Worm (Caenorhabditis elegans) whole organism, L1 larva: ENCODE measurements around the gene tut-2.
A peak's percentile ranks its signal among the peaks of the same experiment; 100 is the strongest.

Experiments used
- C04F5.9 ChIP-seq: sonication (generic microtip); optimal IDR thresholded peaks from 2 replicates; lab custom pipeline; 2016; ENCODE audit warnings: missing genetic modification characterization, missing compliant biosample characterization
- C34B4.2 ChIP-seq: sonication (generic microtip); optimal IDR thresholded peaks from 2 replicates; lab custom pipeline; 2017; ENCODE audit warnings: mild to moderate bottlenecking, missing genetic modification characterization, missing compliant biosample characterization
- F16B12.6 ChIP-seq: fragments of 150-350 bp; optimal IDR thresholded peaks from 2 replicates; lab custom pipeline; 2014; ENCODE audit warnings: missing biosample characterization, missing genetic modification characterization
- Y116A8C.19 ChIP-seq: sonication (generic microtip); optimal IDR thresholded peaks from 2 replicates; lab custom pipeline; 2016; ENCODE audit warnings: missing compliant biosample characterization, missing genetic modification characterization, borderline replicate concordance
- alr-1 ChIP-seq: fragments of 200-800 bp; sonication (Bioruptor generic); optimal IDR thresholded peaks from 2 replicates; lab custom pipeline; 2018; ENCODE audit warnings: borderline replicate concordance, mild to moderate bottlenecking, missing genetic modification characterization, missing compliant biosample characterization
- ceh-63 ChIP-seq: fragments of 200-800 bp; sonication (Bioruptor generic); optimal IDR thresholded peaks from 2 replicates; lab custom pipeline; 2018; ENCODE audit warnings: mild to moderate bottlenecking, missing genetic modification characterization, missing compliant biosample characterization
- ceh-8 ChIP-seq: fragments of 200-800 bp; sonication (Bioruptor generic); optimal IDR thresholded peaks from 2 replicates; lab custom pipeline; 2018; ENCODE audit warnings: mild to moderate bottlenecking, missing genetic modification characterization, moderate library complexity, missing compliant biosample characterization
- ceh-82 ChIP-seq, 3 experiments: fragments of 150-350 bp in 1 of 3; sonication (generic microtip) in 2 of 3; optimal IDR thresholded peaks; 2 replicates each; lab custom pipeline; 2014 to 2017; ENCODE audit warnings: missing biosample characterization in 3 of 3, missing genetic modification characterization in 3 of 3
- ceh-88 ChIP-seq: fragments of 200-800 bp; sonication (Bioruptor generic); IDR thresholded peaks from 2 replicates; pipeline ENCODE4 v1.3.6; 2022; ENCODE audit warnings: missing genetic modification characterization, missing compliant biosample characterization
- ceh-90 ChIP-seq: sonication (generic microtip); optimal IDR thresholded peaks from 2 replicates; lab custom pipeline; 2016; ENCODE audit warnings: missing genetic modification characterization, missing compliant biosample characterization
- efl-1 ChIP-seq, 4 experiments: fragments of 150-350 bp; optimal IDR thresholded peaks in 3 of 4; peaks in 1 of 4; 1 replicate in 1 of 4; 2 replicates in 3 of 4; lab custom pipeline; 2014; ENCODE audit warnings: missing biosample characterization in 2 of 4, missing genetic modification characterization in 2 of 4, missing genetic modification reagents in 2 of 4
- egl-27 ChIP-seq, 2 experiments: fragments of 150-350 bp in 1 of 2; sonication (generic microtip); optimal IDR thresholded peaks; 3 replicates each; lab custom pipeline; 2017 to 2018; ENCODE audit warnings: missing biosample characterization in 2 of 2, missing genetic modification characterization in 2 of 2, missing genetic modification reagents in 2 of 2
- elt-2 ChIP-seq: sonication (generic microtip); optimal IDR thresholded peaks from 2 replicates; lab custom pipeline; 2016; ENCODE audit warnings: missing genetic modification characterization, mild to moderate bottlenecking, inconsistent platforms, missing compliant biosample characterization, missing genetic modification reagents
- elt-3 ChIP-seq, 6 experiments: fragments of 150-350 bp in 1 of 6; sonication (generic microtip); optimal IDR thresholded peaks; 2 replicates each; lab custom pipeline; 2017 to 2018; ENCODE audit warnings: missing biosample characterization in 6 of 6, missing genetic modification characterization in 6 of 6, inconsistent platforms in 1 of 6
- fkh-4 ChIP-seq: sonication (generic microtip); optimal IDR thresholded peaks from 2 replicates; lab custom pipeline; 2016; ENCODE audit warnings: missing compliant biosample characterization, missing genetic modification characterization, borderline replicate concordance
- fkh-8 ChIP-seq: sonication (generic microtip); optimal IDR thresholded peaks from 2 replicates; lab custom pipeline; 2016; ENCODE audit warnings: mild to moderate bottlenecking, missing genetic modification characterization, missing compliant biosample characterization
- grh-1 ChIP-seq: fragments of 200-800 bp; sonication (Bioruptor generic); IDR thresholded peaks from 2 replicates; pipeline ENCODE4 v1.3.6; 2022; ENCODE audit warnings: missing genetic modification reagents, missing genetic modification characterization, missing compliant biosample characterization
- hlh-17 ChIP-seq: fragments of 200-800 bp; sonication (Bioruptor generic); optimal IDR thresholded peaks from 2 replicates; lab custom pipeline; 2018; ENCODE audit warnings: missing genetic modification characterization, mild to moderate bottlenecking, missing compliant biosample characterization, moderate library complexity, borderline replicate concordance
- irx-1 ChIP-seq: sonication (generic microtip); optimal IDR thresholded peaks from 2 replicates; lab custom pipeline; 2016; ENCODE audit warnings: missing genetic modification characterization, missing compliant biosample characterization
- jun-1 ChIP-seq: fragments of 150-350 bp; optimal IDR thresholded peaks from 2 replicates; lab custom pipeline; 2014; ENCODE audit warnings: missing biosample characterization, missing genetic modification reagents, missing genetic modification characterization
- lin-13 ChIP-seq: fragments of 150-350 bp; optimal IDR thresholded peaks from 2 replicates; lab custom pipeline; 2014; ENCODE audit warnings: missing biosample characterization, missing genetic modification reagents, missing genetic modification characterization
- lin-14 ChIP-seq: fragments of 200-800 bp; sonication (Bioruptor generic); optimal IDR thresholded peaks from 2 replicates; lab custom pipeline; 2018; ENCODE audit warnings: mild to moderate bottlenecking, missing genetic modification characterization, moderate library complexity, missing compliant biosample characterization
- lin-15B ChIP-seq: fragments of 150-350 bp; sonication (generic microtip); optimal IDR thresholded peaks from 3 replicates; lab custom pipeline; 2014; ENCODE audit warnings: missing biosample characterization, missing genetic modification characterization
- lin-35 ChIP-seq, 2 experiments: fragments of 150-350 bp; optimal IDR thresholded peaks; 2 replicates each; lab custom pipeline; 2014; ENCODE audit warnings: missing biosample characterization in 2 of 2, missing genetic modification characterization in 2 of 2, missing genetic modification reagents in 2 of 2
- lin-39 ChIP-seq: fragments of 150-350 bp; optimal IDR thresholded peaks from 2 replicates; lab custom pipeline; 2014; ENCODE audit warnings: missing biosample characterization, missing genetic modification reagents, missing genetic modification characterization
- lsy-2 ChIP-seq, 2 experiments: fragments of 150-350 bp; optimal IDR thresholded peaks; 2 replicates each; lab custom pipeline; 2014; ENCODE audit warnings: missing biosample characterization in 2 of 2, missing genetic modification characterization in 2 of 2
- mab-9 ChIP-seq: fragments of 200-800 bp; sonication (Bioruptor generic); IDR thresholded peaks from 2 replicates; pipeline ENCODE4 v1.3.6; 2022; ENCODE audit warnings: missing genetic modification reagents, missing genetic modification characterization, missing compliant biosample characterization
- mdl-1 ChIP-seq, 2 experiments: fragments of 150-350 bp; optimal IDR thresholded peaks; 2 replicates each; lab custom pipeline; 2014 to 2017; ENCODE audit warnings: missing biosample characterization in 2 of 2, missing genetic modification characterization in 2 of 2, inconsistent platforms in 1 of 2
- mef-2 ChIP-seq: fragments of 150-350 bp; optimal IDR thresholded peaks from 2 replicates; lab custom pipeline; 2014; ENCODE audit warnings: missing biosample characterization, missing genetic modification characterization
- mep-1 ChIP-seq: fragments of 150-350 bp; optimal IDR thresholded peaks from 2 replicates; lab custom pipeline; 2014; ENCODE audit warnings: missing biosample characterization, missing genetic modification characterization
- nhr-11 ChIP-seq: fragments of 150-350 bp; optimal IDR thresholded peaks from 2 replicates; lab custom pipeline; 2014; ENCODE audit warnings: missing biosample characterization, missing genetic modification characterization
- nhr-19 ChIP-seq: fragments of 200-800 bp; sonication (Bioruptor generic); conservative IDR thresholded peaks from 2 replicates; pipeline ENCODE4 v1.3.6; 2022; ENCODE audit warnings: missing genetic modification characterization, missing compliant biosample characterization
- nhr-20 ChIP-seq: sonication (generic microtip); optimal IDR thresholded peaks from 2 replicates; lab custom pipeline; 2016; ENCODE audit warnings: mild to moderate bottlenecking, missing genetic modification characterization, missing compliant biosample characterization
- nhr-28 ChIP-seq: fragments of 150-350 bp; optimal IDR thresholded peaks from 2 replicates; lab custom pipeline; 2014; ENCODE audit warnings: missing biosample characterization, missing genetic modification characterization
- nhr-47 ChIP-seq: sonication (generic microtip); optimal IDR thresholded peaks from 2 replicates; lab custom pipeline; 2016; ENCODE audit warnings: mild to moderate bottlenecking, missing genetic modification characterization, moderate library complexity, missing compliant biosample characterization
- nhr-71 ChIP-seq: sonication (generic microtip); optimal IDR thresholded peaks from 2 replicates; lab custom pipeline; 2016; ENCODE audit warnings: mild to moderate bottlenecking, missing genetic modification characterization, moderate library complexity, missing compliant biosample characterization
- nhr-76 ChIP-seq: sonication (generic microtip); optimal IDR thresholded peaks from 2 replicates; lab custom pipeline; 2017; ENCODE audit warnings: missing biosample characterization, missing genetic modification characterization
- pax-3 ChIP-seq: fragments of 200-800 bp; sonication (Bioruptor generic); optimal IDR thresholded peaks from 2 replicates; lab custom pipeline; 2018; ENCODE audit warnings: mild to moderate bottlenecking, missing genetic modification characterization, moderate library complexity, missing compliant biosample characterization
- pqm-1 ChIP-seq: sonication (generic microtip); optimal IDR thresholded peaks from 3 replicates; lab custom pipeline; 2017; ENCODE audit warnings: missing biosample characterization, missing genetic modification characterization
- rnt-1 ChIP-seq: sonication (generic microtip); optimal IDR thresholded peaks from 2 replicates; lab custom pipeline; 2016; ENCODE audit warnings: mild to moderate bottlenecking, missing genetic modification characterization, moderate library complexity, missing compliant biosample characterization
- skn-1 ChIP-seq: fragments of 150-350 bp; optimal IDR thresholded peaks from 2 replicates; lab custom pipeline; 2014; ENCODE audit warnings: missing biosample characterization, missing genetic modification characterization
- snpc-4 ChIP-seq: fragments of 150-350 bp; optimal IDR thresholded peaks from 2 replicates; lab custom pipeline; 2014; ENCODE audit warnings: missing biosample characterization, missing genetic modification characterization
- sup-37 ChIP-seq: fragments of 200-800 bp; sonication (Bioruptor generic); optimal IDR thresholded peaks from 2 replicates; lab custom pipeline; 2018; ENCODE audit warnings: mild to moderate bottlenecking, missing genetic modification characterization, missing compliant biosample characterization
- swsn-7 ChIP-seq: sonication (generic microtip); optimal IDR thresholded peaks from 2 replicates; lab custom pipeline; 2016; ENCODE audit warnings: missing genetic modification characterization, missing compliant biosample characterization
- tbx-2 ChIP-seq: sonication (generic microtip); optimal IDR thresholded peaks from 2 replicates; lab custom pipeline; 2016; ENCODE audit warnings: missing genetic modification characterization, missing compliant biosample characterization
- tlp-1 ChIP-seq: fragments of 150-350 bp; optimal IDR thresholded peaks from 2 replicates; lab custom pipeline; 2014; ENCODE audit warnings: missing biosample characterization, missing genetic modification characterization
- unc-130 ChIP-seq: fragments of 150-350 bp; optimal IDR thresholded peaks from 2 replicates; lab custom pipeline; 2017; ENCODE audit warnings: missing biosample characterization, missing genetic modification characterization, inconsistent platforms
- unc-62 ChIP-seq: fragments of 150-350 bp; optimal IDR thresholded peaks from 2 replicates; lab custom pipeline; 2014; ENCODE audit warnings: missing biosample characterization, missing genetic modification reagents, missing genetic modification characterization
- unc-86 ChIP-seq: sonication (generic microtip); optimal IDR thresholded peaks from 2 replicates; lab custom pipeline; 2016; ENCODE audit warnings: missing genetic modification characterization, missing compliant biosample characterization
- ztf-4 ChIP-seq: fragments of 150-350 bp; optimal IDR thresholded peaks from 2 replicates; lab custom pipeline; 2014; ENCODE audit warnings: missing biosample characterization, missing genetic modification characterization

The tut-2 gene

DNA sequence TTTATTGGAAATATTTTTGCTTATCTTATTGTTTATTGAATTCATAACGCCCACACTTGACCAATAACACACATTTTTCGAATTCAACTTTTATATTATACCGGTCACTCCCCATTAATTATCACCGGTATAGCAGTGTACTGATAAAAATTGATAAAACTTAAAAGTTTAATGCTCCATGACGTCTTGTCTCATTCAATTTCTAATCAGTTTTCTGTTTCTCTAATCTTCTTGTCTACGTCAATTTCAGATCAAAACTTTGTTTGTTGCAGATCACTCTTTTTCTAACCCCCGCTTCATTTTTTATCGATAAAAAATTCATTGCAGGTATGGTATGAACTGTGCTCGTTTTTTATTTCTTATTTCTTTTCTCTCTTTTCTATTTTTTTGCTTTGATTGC is 35.7 kb downstream of the tut-2 start:
- TF ChIP-seq lin-39 (tag; lab: Kevin White, UChicago) (no peak), jun-1 (tag; lab: Kevin White, UChicago) (peak; percentile 37), pqm-1 (tag; lab: Kevin White, UChicago) (peak; percentile 32), mef-2 (no peak), elt-2 (tag; lab: Kevin White, UChicago) (peak; percentile 99), ceh-82 (tag; optimal IDR thresholded peaks at IDR 0.05; lab: Kevin White, UChicago) (no peak), tbx-2 (no peak), mdl-1 (tag; optimal IDR thresholded peaks at IDR 0.05; lab: Kevin White, UChicago) (no peak), lin-15B (tag; lab: Kevin White, UChicago) (no peak), lin-35 (GFP tag; optimal IDR thresholded peaks at IDR 0.05; lab: Kevin White, UChicago) (peak in 1 of 2 experiments; percentile 38), pax-3 (tag; lab: Kevin White, UChicago) (no peak), ceh-90 (tag; lab: Kevin White, UChicago) (no peak), egl-27 (tag; optimal IDR thresholded peaks at IDR 0.05; lab: Kevin White, UChicago) (no peak), tlp-1 (tag; lab: Kevin White, UChicago) (peak; percentile 43), ceh-63 (GFP tag; lab: Kevin White, UChicago) (no peak), alr-1 (no peak), efl-1 (optimal IDR thresholded peaks at IDR 0.05; lab: Kevin White, UChicago) (no peak), efl-1 (GFP tag; optimal IDR thresholded peaks at IDR 0.05 in 1 of 2; lab: Kevin White, UChicago) (peak in 1 of 2 experiments; percentile 30), lin-14 (GFP tag; lab: Kevin White, UChicago) (peak; percentile 31), fkh-8 (tag; lab: Kevin White, UChicago) (no peak), grh-1 (GFP tag; lab: Robert Waterston, UW) (no peak), nhr-76 (tag; lab: Kevin White, UChicago) (no peak), Y116A8C.19 (tag; lab: Kevin White, UChicago) (no peak), snpc-4 (no peak), hlh-17 (GFP tag; lab: Kevin White, UChicago) (no peak), nhr-71 (peak; percentile 47), lsy-2 (tag; optimal IDR thresholded peaks at IDR 0.05; lab: Kevin White, UChicago) (peak in 1 of 2 experiments; percentile 1), nhr-20 (tag; lab: Kevin White, UChicago) (peak; percentile 45), elt-3 (tag; optimal IDR thresholded peaks at IDR 0.05; lab: Kevin White, UChicago) (no peak), nhr-19 (GFP tag; lab: Robert Waterston, UW) (no peak), irx-1 (tag; lab: Kevin White, UChicago) (no peak), unc-62 (GFP tag; lab: Kevin White, UChicago) (no peak)

ce11 chrV:10695181-10695580 is 37.1 kb downstream of the tut-2 start, which contains the start of gene C05A2.4:
Gene C05A2.4 (plus strand): TSS chrV:10695481.
- TF ChIP-seq swsn-7 (no peak), jun-1 (tag; lab: Kevin White, UChicago) (no peak), mep-1 (no peak), tbx-2 (no peak), ztf-4 (tag; lab: Kevin White, UChicago) (no peak), fkh-4 (no peak), sup-37 (GFP tag; lab: Kevin White, UChicago) (no peak), nhr-20 (tag; lab: Kevin White, UChicago) (no peak), unc-86 (tag; lab: Kevin White, UChicago) (no peak), nhr-71 (no peak), unc-130 (tag; lab: Kevin White, UChicago) (no peak)

- TF ChIP-seq lin-39 (tag; lab: Kevin White, UChicago) (no peak), nhr-47 (tag; lab: Kevin White, UChicago) (no peak), nhr-28 (tag; lab: Kevin White, UChicago) (no peak), Y116A8C.19 (tag; lab: Kevin White, UChicago) (no peak), nhr-76 (tag; lab: Kevin White, UChicago) (no peak), ceh-8 (no peak), C34B4.2 (tag; lab: Kevin White, UChicago) (no peak), lin-13 (GFP tag; lab: Kevin White, UChicago) (no peak), rnt-1 (tag; lab: Kevin White, UChicago) (no peak), F16B12.6 (tag; lab: Kevin White, UChicago) (no peak), ceh-88 (no peak), mab-9 (GFP tag; lab: Robert Waterston, UW) (no peak), snpc-4 (no peak), egl-27 (tag; optimal IDR thresholded peaks at IDR 0.05; lab: Kevin White, UChicago) (no peak), C04F5.9 (tag; lab: Kevin White, UChicago) (no peak), nhr-11 (tag; lab: Kevin White, UChicago) (no peak), ceh-63 (GFP tag; lab: Kevin White, UChicago) (no peak), skn-1 (tag; lab: Kevin White, UChicago) (no peak)
Measured at ce11 chrV:10699122-10699521, 41.1 kb downstream of the tut-2 start.
